Fruit fly (Drosophila melanogaster): ENCODE measurements around the gene mtrm.

Gene mtrm

DNA sequence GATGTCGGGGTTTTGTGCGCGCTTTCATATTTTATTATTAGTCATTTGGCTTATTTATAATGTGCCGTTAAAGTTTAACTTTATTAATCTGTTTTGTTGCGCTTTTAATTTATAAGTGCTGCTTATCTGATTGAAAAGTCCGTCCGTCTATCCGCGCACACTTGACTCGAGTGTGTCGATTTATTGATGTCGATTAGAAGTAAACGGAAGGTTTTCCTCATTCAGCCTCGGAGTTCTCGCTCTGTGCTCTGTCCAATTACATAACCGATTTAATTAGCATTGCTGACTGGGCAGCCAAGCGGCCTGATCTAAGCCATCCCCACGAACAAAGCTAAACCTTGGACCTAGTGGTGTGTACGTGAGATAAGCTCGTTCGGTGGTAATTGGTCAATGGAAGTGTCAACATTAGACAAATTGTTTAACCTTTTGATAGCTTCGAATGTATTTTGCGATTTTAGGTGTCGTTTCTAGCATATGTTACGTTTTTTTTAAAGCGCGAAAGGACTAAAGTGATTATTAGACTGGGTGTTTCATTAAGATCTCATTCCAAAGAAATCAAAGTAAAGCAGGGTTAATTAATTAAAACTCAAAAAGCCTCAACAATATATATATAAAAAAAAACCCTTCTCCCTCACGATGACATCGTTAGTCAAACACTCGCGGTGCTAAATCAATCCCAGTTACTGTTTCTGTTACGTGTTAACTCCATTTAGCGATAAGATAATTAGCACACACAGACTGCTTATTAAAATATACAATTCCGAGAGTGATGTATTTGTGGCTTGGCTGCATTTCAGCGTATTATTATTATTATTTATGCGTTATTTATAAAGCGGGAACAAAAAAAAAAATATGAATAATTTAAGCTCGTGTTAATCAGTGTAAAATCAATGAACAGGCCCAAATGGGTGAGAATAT lies 40.9 kb downstream of the mtrm start (continued):
- TF ChIP-seq Hey (tag; optimal IDR thresholded peaks at IDR 0.05) (peak; percentile 42), cg (GFP tag; optimal IDR thresholded peaks at IDR 0.05) (no peak), CG9932 (GFP tag; IDR thresholded peaks at IDR 0.05) (no peak), HHEX (GFP tag; optimal IDR thresholded peaks at IDR 0.05) (peak; percentile 19), row (GFP tag; IDR thresholded peaks at IDR 0.05) (0 out of 3 replicates have a peak, but pooled peaks have one; percentile 11), Pdp1 (GFP tag; optimal IDR thresholded peaks at IDR 0.05) (peak in 1 of 2 experiments; percentile 97), wdn (GFP tag; IDR thresholded peaks at IDR 0.05) (0 out of 2 replicates have a peak, but pooled peaks have one; percentile 13), CG15479 (GFP tag; optimal IDR thresholded peaks at IDR 0.05) (no peak), CG18599 (GFP tag; optimal IDR thresholded peaks at IDR 0.05) (peak; percentile 23), ERR (GFP tag; optimal IDR thresholded peaks at IDR 0.05) (no peak), CG2120 (GFP tag; optimal IDR thresholded peaks at IDR 0.05) (peak; percentile 31), BEAF-32 (GFP tag; optimal IDR thresholded peaks at IDR 0.05) (peak; percentile 48), mirr (GFP tag; optimal IDR thresholded peaks at IDR 0.05) (peak; percentile 71), hb (GFP tag; IDR thresholded peaks at IDR 0.05; ENCODE audit: partially characterized antibody) (no peak)

DNA sequence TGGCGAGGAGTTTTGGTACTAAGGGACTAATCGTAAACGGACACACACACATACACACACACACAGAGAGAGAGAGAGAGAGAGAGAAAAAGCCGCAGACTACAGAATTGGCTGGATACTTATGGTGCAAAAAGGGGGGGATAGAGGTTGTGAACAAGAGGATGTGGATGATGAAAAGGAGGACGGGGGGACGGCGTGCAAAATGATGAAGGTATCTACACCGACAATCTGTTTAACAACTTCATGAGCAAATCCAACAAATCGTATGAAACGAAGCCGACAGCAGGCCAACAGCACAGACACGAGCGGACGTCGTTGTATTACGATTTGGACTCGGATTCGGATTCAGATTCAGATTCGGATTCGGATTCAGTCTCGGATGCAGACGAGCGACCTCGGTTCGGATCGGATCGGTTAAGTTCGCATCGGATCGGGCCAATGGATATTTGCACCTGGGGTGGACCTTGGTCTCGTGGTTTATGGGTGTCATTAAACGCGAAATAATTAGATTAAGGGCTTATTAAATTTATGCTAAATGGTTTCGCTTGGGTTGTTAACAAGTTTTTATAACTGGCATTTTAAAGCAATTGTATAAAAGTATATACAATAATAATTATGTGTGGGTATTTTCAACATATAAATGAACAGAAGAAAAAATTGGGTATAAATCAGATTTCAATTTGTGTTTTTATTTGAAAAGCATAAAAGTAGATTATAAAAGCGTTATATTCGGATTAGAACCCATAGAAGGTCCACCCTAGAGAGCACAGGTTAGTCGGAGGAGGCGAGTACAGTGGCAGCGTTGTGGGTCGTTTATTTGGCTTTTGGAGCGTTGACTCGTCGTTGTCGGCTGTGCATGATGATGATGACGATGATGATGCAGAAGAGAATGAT lies 42.5 kb downstream of the mtrm start:
- TF ChIP-seq CG30403 (GFP tag; optimal IDR thresholded peaks at IDR 0.05) (peak; percentile 91), fd102C (GFP tag; optimal IDR thresholded peaks at IDR 0.05) (no peak), PHDP (tag; optimal IDR thresholded peaks at IDR 0.05) (peak; percentile 92), CG3163 (GFP tag; optimal IDR thresholded peaks at IDR 0.05) (no peak), klu (GFP tag; IDR thresholded peaks at IDR 0.05) (peak; percentile 47; the same call in 1 of the 2 replicates), CG6654 (GFP tag; optimal IDR thresholded peaks at IDR 0.05) (peak; percentile 64), p53 (GFP tag; optimal IDR thresholded peaks at IDR 0.05) (no peak), Meics (GFP tag; optimal IDR thresholded peaks at IDR 0.05) (peak; percentile 95), Deaf1 (tag; optimal IDR thresholded peaks at IDR 0.05) (peak; percentile 98), prd (optimal IDR thresholded peaks at IDR 0.05) (no peak), prd (GFP tag; IDR thresholded peaks at IDR 0.05) (peak; percentile 77), Hr51 (GFP tag; optimal IDR thresholded peaks at IDR 0.05) (peak; percentile 57 to 95), CG2202 (tag; optimal IDR thresholded peaks at IDR 0.05) (peak; percentile 70), Doc3 (GFP tag; IDR thresholded peaks at IDR 0.05; ENCODE audit: partially characterized antibody) (no peak), bowl (GFP tag; IDR thresholded peaks at IDR 0.05) (peak; percentile 51; the same call in 1 of the 2 replicates), CG8765 (GFP tag; IDR thresholded peaks at IDR 0.05) (peak; percentile 12; the same call in 1 of the 2 replicates), CG4424 (GFP tag; optimal IDR thresholded peaks at IDR 0.05) (peak; percentile 88), CG17385 (GFP tag; optimal IDR thresholded peaks at IDR 0.05) (peak; percentile 83), CG9437 (GFP tag; optimal IDR thresholded peaks at IDR 0.05) (peak; percentile 82), CG15011 (GFP tag; optimal IDR thresholded peaks at IDR 0.05) (peak; percentile 92), gce (GFP tag; IDR thresholded peaks at IDR 0.05) (peak; percentile 66; the same call in 1 of the 3 replicates), Dp (GFP tag; optimal IDR thresholded peaks at IDR 0.05) (no peak), sim (GFP tag; IDR thresholded peaks at IDR 0.05) (peak; percentile 47; the same call in 1 of the 2 replicates), CG17328 (GFP tag; IDR thresholded peaks at IDR 0.05) (peak; percentile 63), da (GFP tag; optimal IDR thresholded peaks at IDR 0.05) (no peak), kay (GFP tag; optimal IDR thresholded peaks at IDR 0.05) (peak; percentile 64), usp (GFP tag; optimal IDR thresholded peaks at IDR 0.05) (no peak), Hr39 (optimal IDR thresholded peaks at IDR 0.05) (no peak), Gsc (GFP tag; IDR thresholded peaks at IDR 0.05) (no peak), corto (GFP tag; optimal IDR thresholded peaks at IDR 0.05) (peak; percentile 88), Hr3 (GFP tag; optimal IDR thresholded peaks at IDR 0.05) (peak; percentile 72), gcm2 (GFP tag; optimal IDR thresholded peaks at IDR 0.05) (no peak)
